Fruit fly (Drosophila melanogaster): ENCODE data around the gene CG10553.

The CG10553 gene

DNA sequence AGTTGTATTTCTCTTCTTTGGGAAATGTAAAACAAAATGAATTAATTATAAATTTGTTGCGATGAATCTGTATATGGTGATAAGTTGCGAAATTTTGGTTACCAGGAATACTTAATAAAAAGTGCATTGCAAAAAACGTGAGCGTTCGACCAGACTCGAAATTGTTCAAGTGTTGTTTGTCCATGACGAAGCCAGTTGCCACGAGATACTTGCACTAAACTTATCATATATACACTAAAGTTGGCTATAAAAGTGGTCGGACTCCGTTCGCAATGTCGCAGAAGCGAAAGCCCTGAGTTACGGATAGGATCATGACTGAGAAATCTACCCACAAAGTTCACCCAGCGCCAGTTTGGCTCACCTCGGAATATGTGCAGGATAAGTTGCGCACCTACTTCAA is 44.4 kb downstream of the CG10553 start, which contains the start of gene CG11878:
Gene CG11878 (plus strand): TSS at position 301 of the 400 bp plus-strand sequence.
- TF ChIP-seq Dif (GFP tag; optimal IDR thresholded peaks at IDR 0.05; ENCODE audit: partially characterized antibody) (no peak), h (GFP tag; optimal IDR thresholded peaks at IDR 0.05) (no peak), GATAd (GFP tag; optimal IDR thresholded peaks at IDR 0.05) (no peak), sv (GFP tag; optimal IDR thresholded peaks at IDR 0.05) (no peak), CG9705 (GFP tag; optimal IDR thresholded peaks at IDR 0.05) (no peak), usp (GFP tag; optimal IDR thresholded peaks at IDR 0.05) (no peak), Sp1 (GFP tag; optimal IDR thresholded peaks at IDR 0.05) (no peak), N (GFP tag; optimal IDR thresholded peaks at IDR 0.05) (no peak), ey (GFP tag; optimal IDR thresholded peaks at IDR 0.05) (no peak), OdsH (GFP tag; optimal IDR thresholded peaks at IDR 0.05) (no peak), Abd-B (GFP tag; optimal IDR thresholded peaks at IDR 0.05) (no peak), br (GFP tag; optimal IDR thresholded peaks at IDR 0.05) (no peak), jim (GFP tag; optimal IDR thresholded peaks at IDR 0.05) (no peak), HLH106 (tag; optimal IDR thresholded peaks at IDR 0.05) (no peak), Dfd (GFP tag; optimal IDR thresholded peaks at IDR 0.05) (no peak), Vsx2 (GFP tag; optimal IDR thresholded peaks at IDR 0.05; ENCODE audit: partially characterized antibody) (no peak), foxo (GFP tag; optimal IDR thresholded peaks at IDR 0.05) (no peak), CG32264 (GFP tag; optimal IDR thresholded peaks at IDR 0.05) (no peak)

- no peak for TF ChIP-seq lola (GFP tag; optimal IDR thresholded peaks at IDR 0.05)
- TF ChIP-seq dl (GFP tag; optimal IDR thresholded peaks at IDR 0.05; ENCODE audit: insufficient read depth in 1 of 2, partially characterized antibody in 2 of 2): no peak
- no peak for TF ChIP-seq woc (GFP tag; optimal IDR thresholded peaks at IDR 0.05)
- no peak for TF ChIP-seq Vsx2 (GFP tag; optimal IDR thresholded peaks at IDR 0.05; ENCODE audit: partially characterized antibody)
- no peak for TF ChIP-seq jim (GFP tag; optimal IDR thresholded peaks at IDR 0.05)
- TF ChIP-seq usp (GFP tag; optimal IDR thresholded peaks at IDR 0.05): no peak
- no peak for TF ChIP-seq dmrt93B (GFP tag; optimal IDR thresholded peaks at IDR 0.05)
- TF ChIP-seq pan (optimal IDR thresholded peaks at IDR 0.05): no peak
- no peak for TF ChIP-seq Hr78 (GFP tag; optimal IDR thresholded peaks at IDR 0.05)
Measured at dm6 chr3R:25269909-25270308, 48.0 kb downstream of the CG10553 start, which contains the start of the genes CG11889 and CG11891. Gene CG11889 (plus strand): TSS chr3R:25270209. Gene CG11891 (plus strand): TSS chr3R:25270209.

dm6 chr3R:25266751-25267150 is 51.2 kb downstream of the CG10553 start:
- TF ChIP-seq fru (GFP tag; optimal IDR thresholded peaks at IDR 0.05) (no peak), sv (GFP tag; optimal IDR thresholded peaks at IDR 0.05) (no peak), sage (GFP tag; optimal IDR thresholded peaks at IDR 0.05) (no peak), dmrt93B (GFP tag; optimal IDR thresholded peaks at IDR 0.05) (no peak), tai (GFP tag; optimal IDR thresholded peaks at IDR 0.05) (no peak), h (GFP tag; optimal IDR thresholded peaks at IDR 0.05) (no peak), Rel (GFP tag; optimal IDR thresholded peaks at IDR 0.05) (no peak), Rel (tag; optimal IDR thresholded peaks at IDR 0.05) (no peak), psq (GFP tag; optimal IDR thresholded peaks at IDR 0.05) (no peak), Hr83 (GFP tag; optimal IDR thresholded peaks at IDR 0.05; ENCODE audit: poor library complexity, severe bottlenecking) (no peak), usp (GFP tag; optimal IDR thresholded peaks at IDR 0.05) (no peak)

Measured in whole organism, wandering third instar larva.